Worm (Caenorhabditis elegans) whole organism, L4 larva: ENCODE measurements around the gene Y73B3B.3.
"Not testable (repeated sequence)": the region's sequence is repeated elsewhere in the genome, so short reads cannot be mapped to it uniquely, and the experiment has no call there.

Source experiments
- D1046.2 ChIP-seq: fragments of 200-800 bp; sonication (Bioruptor generic); IDR thresholded peaks from 2 replicates; pipeline ENCODE4 v1.3.6; 2022; ENCODE audit warnings: missing genetic modification characterization, missing compliant biosample characterization
- F37D6.2 ChIP-seq: sonication (generic microtip); optimal IDR thresholded peaks from 2 replicates; lab custom pipeline; 2016; ENCODE audit warnings: mild to moderate bottlenecking, missing genetic modification characterization, missing compliant biosample characterization
- ZK337.2 ChIP-seq: fragments of 200-800 bp; sonication (Bioruptor generic); IDR thresholded peaks from 2 replicates; pipeline ENCODE4 v1.3.6; 2022; ENCODE audit warnings: missing genetic modification reagents, missing genetic modification characterization, missing compliant biosample characterization
- daf-8 ChIP-seq: fragments of 200-800 bp; sonication (Bioruptor generic); IDR thresholded peaks from 2 replicates; pipeline ENCODE4 v1.3.6; 2022; ENCODE audit warnings: missing genetic modification characterization, missing compliant biosample characterization
- dmd-9 ChIP-seq: fragments of 200-800 bp; sonication (Bioruptor generic); IDR thresholded peaks from 2 replicates; pipeline ENCODE4 v1.3.6; 2022; ENCODE audit warnings: missing genetic modification reagents, missing genetic modification characterization, missing compliant biosample characterization
- jun-1 ChIP-seq: fragments of 150-350 bp; optimal IDR thresholded peaks from 2 replicates; lab custom pipeline; 2014; ENCODE audit warnings: missing biosample characterization, missing genetic modification reagents, missing genetic modification characterization
- lin-29 ChIP-seq: fragments of 200-800 bp; sonication (Bioruptor generic); IDR thresholded peaks from 2 replicates; pipeline ENCODE4 v1.3.6; 2022; ENCODE audit warnings: missing genetic modification reagents, missing genetic modification characterization, missing compliant biosample characterization
- lsy-2 ChIP-seq, 2 experiments: fragments of 150-350 bp in 1 of 2; sonication (generic microtip) in 1 of 2; optimal IDR thresholded peaks; 2 replicates each; lab custom pipeline; 2014 to 2017; ENCODE audit warnings: missing biosample characterization in 2 of 2, missing genetic modification characterization in 2 of 2
- mdl-1 ChIP-seq, 2 experiments: fragments of 150-350 bp in 1 of 2; sonication (generic microtip) in 1 of 2; optimal IDR thresholded peaks; 2 replicates each; lab custom pipeline; 2014 to 2017; ENCODE audit warnings: missing biosample characterization in 2 of 2, missing genetic modification characterization in 2 of 2
- nhr-11 ChIP-seq: fragments of 150-350 bp; optimal IDR thresholded peaks from 2 replicates; lab custom pipeline; 2014; ENCODE audit warnings: missing biosample characterization, missing genetic modification characterization
- nhr-237 ChIP-seq: sonication (generic microtip); optimal IDR thresholded peaks from 2 replicates; lab custom pipeline; 2017; ENCODE audit warnings: missing biosample characterization, missing genetic modification characterization
- nhr-76 ChIP-seq: fragments of 150-350 bp; optimal IDR thresholded peaks from 2 replicates; lab custom pipeline; 2014; ENCODE audit warnings: missing biosample characterization, missing genetic modification characterization
- snpc-4 ChIP-seq: fragments of 150-350 bp; optimal IDR thresholded peaks from 2 replicates; lab custom pipeline; 2014; ENCODE audit warnings: missing biosample characterization, missing genetic modification characterization
- unc-130 ChIP-seq: sonication (generic microtip); optimal IDR thresholded peaks from 2 replicates; lab custom pipeline; 2016; ENCODE audit warnings: missing genetic modification reagents, missing genetic modification characterization, missing compliant biosample characterization

- not testable (repeated sequence) for TF ChIP-seq F37D6.2 (tag; lab: Kevin White, UChicago); lin-29 (GFP tag; lab: Robert Waterston, UW); D1046.2 (GFP tag; lab: Robert Waterston, UW); jun-1 (tag; lab: Kevin White, UChicago); mdl-1 (tag; optimal IDR thresholded peaks at IDR 0.05; lab: Kevin White, UChicago); ZK337.2 (GFP tag; lab: Robert Waterston, UW); snpc-4 (tag; lab: Kevin White, UChicago); dmd-9 (GFP tag; lab: Robert Waterston, UW); nhr-237 (tag; lab: Kevin White, UChicago); nhr-76 (tag; lab: Kevin White, UChicago); nhr-11 (tag; lab: Kevin White, UChicago); unc-130 (GFP tag; lab: Kevin White, UChicago); daf-8 (GFP tag; lab: Robert Waterston, UW); lsy-2 (tag; optimal IDR thresholded peaks at IDR 0.05; lab: Kevin White, UChicago)
These were observed 19.6 kb downstream of the Y73B3B.3 start, which contains the start of gene AC8.3 for ce11 chrX:229374-229773.
